Worm (Caenorhabditis elegans) whole organism, late embryonic: ENCODE measurements around the gene folr-1.

Experiments
- C08G9.2 ChIP-seq: sonication (generic microtip); optimal IDR thresholded peaks from 2 replicates; lab custom pipeline; 2016; ENCODE audit warnings: mild to moderate bottlenecking, missing genetic modification characterization, moderate library complexity, missing compliant biosample characterization
- F13H6.1 ChIP-seq: sonication (generic microtip); optimal IDR thresholded peaks from 2 replicates; lab custom pipeline; 2016; ENCODE audit warnings: missing genetic modification characterization, missing compliant biosample characterization
- K09A11.1 ChIP-seq: sonication (generic microtip); optimal IDR thresholded peaks from 2 replicates; lab custom pipeline; 2017; ENCODE audit warnings: antibody characterized with exemption, mild to moderate bottlenecking, missing genetic modification characterization, missing compliant biosample characterization; ENCODE audit not compliant: insufficient read depth
- ceh-18 ChIP-seq: sonication (generic microtip); optimal IDR thresholded peaks from 2 replicates; lab custom pipeline; 2016; ENCODE audit warnings: missing genetic modification characterization, missing compliant biosample characterization
- ceh-19 ChIP-seq: fragments of 200-800 bp; sonication (Bioruptor generic); optimal IDR thresholded peaks from 2 replicates; lab custom pipeline; 2018; ENCODE audit warnings: mild to moderate bottlenecking, missing genetic modification characterization, missing compliant biosample characterization
- ceh-2 ChIP-seq: sonication (generic microtip); optimal IDR thresholded peaks from 2 replicates; lab custom pipeline; 2016; ENCODE audit warnings: missing genotype, missing genetic modification characterization, missing compliant biosample characterization
- ceh-24 ChIP-seq: sonication (generic microtip); optimal IDR thresholded peaks from 2 replicates; lab custom pipeline; 2016; ENCODE audit warnings: mild to moderate bottlenecking, missing genetic modification characterization, missing compliant biosample characterization
- ceh-31 ChIP-seq: sonication (generic microtip); optimal IDR thresholded peaks from 2 replicates; lab custom pipeline; 2016; ENCODE audit warnings: missing genetic modification characterization, missing compliant biosample characterization
- ceh-6 ChIP-seq: fragments of 200-800 bp; sonication (Bioruptor generic); optimal IDR thresholded peaks from 2 replicates; lab custom pipeline; 2018; ENCODE audit warnings: mild to moderate bottlenecking, missing genetic modification characterization, missing compliant biosample characterization
- dve-1 ChIP-seq: sonication (generic microtip); optimal IDR thresholded peaks from 2 replicates; lab custom pipeline; 2017; ENCODE audit warnings: antibody characterized with exemption, mild to moderate bottlenecking, missing genetic modification characterization, missing compliant biosample characterization
- elt-2 ChIP-seq: sonication (generic microtip); optimal IDR thresholded peaks from 2 replicates; lab custom pipeline; 2016; ENCODE audit warnings: missing genetic modification reagents, missing genetic modification characterization, missing compliant biosample characterization
- elt-4 ChIP-seq: sonication (generic microtip); optimal IDR thresholded peaks from 2 replicates; lab custom pipeline; 2016; ENCODE audit warnings: missing genetic modification characterization, missing compliant biosample characterization
- ets-4 ChIP-seq: sonication (generic microtip); optimal IDR thresholded peaks from 2 replicates; lab custom pipeline; 2016; ENCODE audit warnings: missing genetic modification characterization, missing compliant biosample characterization
- eyg-1 ChIP-seq: sonication (generic microtip); optimal IDR thresholded peaks from 2 replicates; lab custom pipeline; 2016; ENCODE audit warnings: missing genotype, missing genetic modification characterization, missing compliant biosample characterization
- fax-1 ChIP-seq: sonication (generic microtip); optimal IDR thresholded peaks from 2 replicates; lab custom pipeline; 2016; ENCODE audit warnings: missing genotype, missing genetic modification characterization, missing compliant biosample characterization
- fkh-10 ChIP-seq: fragments of 150-350 bp; optimal IDR thresholded peaks from 2 replicates; lab custom pipeline; 2014; ENCODE audit warnings: missing biosample characterization, missing genetic modification reagents, missing genetic modification characterization
- fkh-6 ChIP-seq: sonication (generic microtip); optimal IDR thresholded peaks from 2 replicates; lab custom pipeline; 2016; ENCODE audit warnings: missing genetic modification characterization, missing compliant biosample characterization
- hlh-13 ChIP-seq: fragments of 200-800 bp; sonication (Bioruptor generic); optimal IDR thresholded peaks from 2 replicates; lab custom pipeline; 2018; ENCODE audit warnings: mild to moderate bottlenecking, missing genetic modification characterization, missing compliant biosample characterization
- hlh-15 ChIP-seq: sonication (generic microtip); optimal IDR thresholded peaks from 2 replicates; lab custom pipeline; 2016; ENCODE audit warnings: missing genetic modification characterization, missing compliant biosample characterization
- hlh-30 ChIP-seq: sonication (generic microtip); optimal IDR thresholded peaks from 2 replicates; lab custom pipeline; 2017; ENCODE audit warnings: antibody characterized with exemption, missing genetic modification characterization, missing compliant biosample characterization; ENCODE audit not compliant: insufficient read depth
- hlh-6 ChIP-seq: sonication (generic microtip); optimal IDR thresholded peaks from 2 replicates; lab custom pipeline; 2016; ENCODE audit warnings: missing genotype, missing genetic modification characterization, missing compliant biosample characterization
- hlh-8 ChIP-seq: sonication (generic microtip); optimal IDR thresholded peaks from 2 replicates; lab custom pipeline; 2016; ENCODE audit warnings: missing genotype, missing genetic modification characterization, missing compliant biosample characterization
- lim-6 ChIP-seq: sonication (generic microtip); optimal IDR thresholded peaks from 2 replicates; lab custom pipeline; 2016; ENCODE audit warnings: missing genetic modification characterization, missing compliant biosample characterization
- mec-3 ChIP-seq: sonication (generic microtip); optimal IDR thresholded peaks from 2 replicates; lab custom pipeline; 2016; ENCODE audit warnings: borderline replicate concordance, missing genetic modification characterization, missing compliant biosample characterization
- pax-1 ChIP-seq: fragments of 150-350 bp; optimal IDR thresholded peaks from 2 replicates; lab custom pipeline; 2014; ENCODE audit warnings: missing biosample characterization, missing genetic modification characterization
- pros-1 ChIP-seq: fragments of 150-350 bp; optimal IDR thresholded peaks from 2 replicates; lab custom pipeline; 2014; ENCODE audit warnings: missing biosample characterization, missing genetic modification reagents, missing genetic modification characterization
- ref-2 ChIP-seq: sonication (generic microtip); optimal IDR thresholded peaks from 2 replicates; lab custom pipeline; 2016; ENCODE audit warnings: missing genetic modification characterization, missing compliant biosample characterization
- rnt-1 ChIP-seq: sonication (generic microtip); optimal IDR thresholded peaks from 2 replicates; lab custom pipeline; 2016; ENCODE audit warnings: missing genetic modification characterization, missing compliant biosample characterization
- tbx-2 ChIP-seq: sonication (generic microtip); optimal IDR thresholded peaks from 2 replicates; lab custom pipeline; 2016; ENCODE audit warnings: missing genetic modification characterization, missing compliant biosample characterization
- tbx-7 ChIP-seq: sonication (generic microtip); optimal IDR thresholded peaks from 2 replicates; lab custom pipeline; 2016; ENCODE audit warnings: missing genotype, missing genetic modification characterization, missing compliant biosample characterization
- unc-42 ChIP-seq: sonication (generic microtip); optimal IDR thresholded peaks from 2 replicates; lab custom pipeline; 2016; ENCODE audit warnings: missing genotype, missing genetic modification characterization, missing compliant biosample characterization
- unc-55 ChIP-seq: sonication (generic microtip); optimal IDR thresholded peaks from 2 replicates; lab custom pipeline; 2017; ENCODE audit warnings: missing biosample characterization, missing genetic modification reagents, missing genetic modification characterization
- unc-86 ChIP-seq: sonication (generic microtip); optimal IDR thresholded peaks from 2 replicates; lab custom pipeline; 2016; ENCODE audit warnings: missing genetic modification characterization, missing compliant biosample characterization
- zip-5 ChIP-seq: sonication (generic microtip); optimal IDR thresholded peaks from 2 replicates; lab custom pipeline; 2016; ENCODE audit warnings: missing genetic modification characterization, missing compliant biosample characterization

folr-1 gene

ce11 chrX:9917362-9917761 is 1.7 kb upstream of the folr-1 start, which contains the start of gene F21G4.6:
TSS of gene F21G4.6 (minus strand) at chrX:9917448.
- TF ChIP-seq elt-2 (tag; lab: Kevin White, UChicago) = peak; percentile 11
- TF ChIP-seq unc-55 = no peak
- peak; percentile 3 for TF ChIP-seq hlh-8
- TF ChIP-seq hlh-13 = no peak
- TF ChIP-seq fax-1 (tag; lab: Kevin White, UChicago) = no peak
- no peak for TF ChIP-seq C08G9.2 (tag; lab: Kevin White, UChicago)
- TF ChIP-seq fkh-6 = peak; percentile 20
- TF ChIP-seq tbx-2 (tag; lab: Kevin White, UChicago) = peak; percentile 66
- peak; percentile 28 for TF ChIP-seq ets-4 (tag; lab: Kevin White, UChicago)
- TF ChIP-seq eyg-1 = no peak
- peak; percentile 57 for TF ChIP-seq ceh-2 (tag; lab: Kevin White, UChicago)
- TF ChIP-seq ceh-31 = peak; percentile 47
- TF ChIP-seq tbx-7 = peak; percentile 24
- no peak for TF ChIP-seq ceh-18 (tag; lab: Kevin White, UChicago)
- no peak for TF ChIP-seq hlh-15 (tag; lab: Kevin White, UChicago)
- TF ChIP-seq zip-5 (tag; lab: Kevin White, UChicago) = peak; percentile 23

- TF ChIP-seq ceh-19 (GFP tag; lab: Kevin White, UChicago) = no peak
- TF ChIP-seq ceh-18 (tag; lab: Kevin White, UChicago) = no peak
- TF ChIP-seq dve-1 (tag; lab: Kevin White, UChicago) = no peak
- no peak for TF ChIP-seq F13H6.1
- TF ChIP-seq ceh-24 (tag; lab: Kevin White, UChicago) = no peak
- TF ChIP-seq, all 69 proteins: peak for 0
Measured at ce11 chrX:9921257-9921656, 2.2 kb downstream of the folr-1 start, which contains the start of gene C17G1.2. TSS of gene C17G1.2 (plus strand) at chrX:9921557.

- TF ChIP-seq K09A11.1 (no peak), lim-6 (no peak), ceh-6 (no peak), elt-2 (tag; lab: Kevin White, UChicago) (peak; percentile 70), ceh-31 (no peak), unc-86 (tag; lab: Kevin White, UChicago) (no peak), mec-3 (tag; lab: Kevin White, UChicago) (no peak)
Measured at ce11 chrX:9924962-9925361, 5.9 kb downstream of the folr-1 start, which contains the start of gene ugt-23. TSS of gene ugt-23 (minus strand) at chrX:9925173.

- TF ChIP-seq hlh-30 (tag; lab: Kevin White, UChicago) (peak; percentile 54), K09A11.1 (no peak), fkh-10 (GFP tag; lab: Kevin White, UChicago) (no peak), elt-2 (tag; lab: Kevin White, UChicago) (no peak)
Measured at ce11 chrX:9927993-9928392, 8.9 kb downstream of the folr-1 start.

- TF ChIP-seq elt-4 (tag; lab: Kevin White, UChicago) (no peak), hlh-8 (no peak), ceh-2 (tag; lab: Kevin White, UChicago) (no peak), ceh-18 (tag; lab: Kevin White, UChicago) (no peak), eyg-1 (no peak), unc-42 (tag; lab: Kevin White, UChicago) (peak; percentile 41), hlh-13 (no peak), pros-1 (tag; lab: Kevin White, UChicago) (no peak), pax-1 (tag; lab: Kevin White, UChicago) (no peak), tbx-2 (tag; lab: Kevin White, UChicago) (peak; percentile 44), unc-55 (no peak), fkh-6 (no peak), fkh-10 (GFP tag; lab: Kevin White, UChicago) (no peak), ref-2 (tag; lab: Kevin White, UChicago) (peak; percentile 19), hlh-6 (tag; lab: Kevin White, UChicago) (no peak), rnt-1 (tag; lab: Kevin White, UChicago) (peak; percentile 31)
Measured at ce11 chrX:9931362-9931761, 12.3 kb downstream of the folr-1 start, which contains the start of gene nra-3. TSS of gene nra-3 (minus strand) at chrX:9931462.
